Fruit fly (Drosophila melanogaster) whole organism, embryonic: Measurements from ENCODE around the gene CG9643.

Source experiments
- ATbp ChIP-seq: fragments of 200-800 bp; sonication (Bioruptor generic); optimal IDR thresholded peaks from 2 replicates; lab custom pipeline; 2017; ENCODE audit warnings: missing biosample characterization, mild to moderate bottlenecking, missing genetic modification characterization, missing genetic modification reagents
- Ada2b ChIP-seq: fragments of 200-800 bp; sonication (Bioruptor generic); IDR thresholded peaks from 2 replicates; pipeline ENCODE4 v1.3.6; 2022; ENCODE audit warnings: missing biosample characterization, missing genetic modification characterization
- Atf-2 ChIP-seq: fragments of 200-800 bp; sonication (Bioruptor generic); optimal IDR thresholded peaks from 2 replicates; lab custom pipeline; 2016; ENCODE audit warnings: missing biosample characterization, missing genetic modification characterization
- Bdp1 ChIP-seq: fragments of 200-800 bp; sonication (Bioruptor generic); optimal IDR thresholded peaks from 3 replicates; lab custom pipeline; 2016; ENCODE audit warnings: missing biosample characterization, missing genetic modification characterization
- CG13424 ChIP-seq: fragments of 200-800 bp; sonication (Bioruptor generic); optimal IDR thresholded peaks from 2 replicates; lab custom pipeline; 2019; ENCODE audit warnings: missing biosample characterization, mild to moderate bottlenecking, missing genetic modification characterization, moderate library complexity
- CG14710 ChIP-seq: fragments of 200-800 bp; sonication (Bioruptor generic); optimal IDR thresholded peaks from 3 replicates; lab custom pipeline; 2019; ENCODE audit warnings: missing biosample characterization, mild to moderate bottlenecking, missing genetic modification characterization, moderate library complexity
- CG1602 ChIP-seq: fragments of 200-800 bp; sonication (Bioruptor generic); optimal IDR thresholded peaks from 3 replicates; lab custom pipeline; 2016; ENCODE audit warnings: missing biosample characterization, missing genetic modification characterization
- CG1647 ChIP-seq: fragments of 200-800 bp; sonication (Bioruptor generic); optimal IDR thresholded peaks from 3 replicates; lab custom pipeline; 2016; ENCODE audit warnings: missing biosample characterization, missing genetic modification characterization
- CG17568 ChIP-seq: fragments of 200-800 bp; sonication (Bioruptor generic); optimal IDR thresholded peaks from 2 replicates; lab custom pipeline; 2018; ENCODE audit warnings: missing biosample characterization, mild to moderate bottlenecking, missing genetic modification characterization, moderate library complexity
- CG17912 ChIP-seq: fragments of 200-800 bp; sonication (Bioruptor generic); optimal IDR thresholded peaks from 2 replicates; lab custom pipeline; 2018; ENCODE audit warnings: missing biosample characterization, mild to moderate bottlenecking, missing genetic modification characterization
- CG18011 ChIP-seq: fragments of 200-800 bp; sonication (Bioruptor generic); optimal IDR thresholded peaks from 2 replicates; lab custom pipeline; 2017; ENCODE audit warnings: missing biosample characterization, missing genetic modification characterization, mild to moderate bottlenecking, moderate library complexity, missing genotype
- CG1832 ChIP-seq: fragments of 200-800 bp; sonication (Bioruptor generic); optimal IDR thresholded peaks from 2 replicates; lab custom pipeline; 2017; ENCODE audit warnings: missing biosample characterization, mild to moderate bottlenecking, missing genetic modification characterization, inconsistent platforms
- CG31365 ChIP-seq: fragments of 200-800 bp; sonication (Bioruptor generic); optimal IDR thresholded peaks from 2 replicates; lab custom pipeline; 2018; ENCODE audit warnings: missing biosample characterization, mild to moderate bottlenecking, missing genetic modification characterization
- CG34376 ChIP-seq: fragments of 200-800 bp; sonication (Bioruptor generic); optimal IDR thresholded peaks from 2 replicates; lab custom pipeline; 2018; ENCODE audit warnings: missing biosample characterization, mild to moderate bottlenecking, missing genetic modification characterization
- CG4707 ChIP-seq: fragments of 200-800 bp; sonication (Bioruptor generic); optimal IDR thresholded peaks from 2 replicates; lab custom pipeline; 2018; ENCODE audit warnings: missing biosample characterization, mild to moderate bottlenecking, missing genetic modification characterization, moderate library complexity
- CG4820 ChIP-seq: fragments of 200-800 bp; sonication (Bioruptor generic); optimal IDR thresholded peaks from 3 replicates; lab custom pipeline; 2016; ENCODE audit warnings: missing biosample characterization, missing genetic modification characterization
- CG6854 ChIP-seq: fragments of 200-800 bp; sonication (Bioruptor generic); optimal IDR thresholded peaks from 3 replicates; lab custom pipeline; 2017; ENCODE audit warnings: missing biosample characterization, mild to moderate bottlenecking, missing genetic modification characterization
- CG7963 ChIP-seq: fragments of 200-800 bp; sonication (Bioruptor generic); IDR thresholded peaks from 3 replicates; pipeline ENCODE4 v1.3.6; 2022; ENCODE audit warnings: missing biosample characterization, missing genetic modification characterization; ENCODE audit not compliant: partially characterized antibody
- CG8388 ChIP-seq: fragments of 200-800 bp; sonication (Bioruptor generic); optimal IDR thresholded peaks from 2 replicates; lab custom pipeline; 2019; ENCODE audit warnings: missing biosample characterization, mild to moderate bottlenecking, missing genetic modification characterization, moderate library complexity
- CG8924 ChIP-seq: fragments of 200-800 bp; optimal IDR thresholded peaks from 3 replicates; lab custom pipeline; 2019; ENCODE audit warnings: missing biosample characterization, mild to moderate bottlenecking, missing genetic modification characterization, moderate library complexity
- CHES-1-like ChIP-seq: fragments of 200-800 bp; sonication (Bioruptor generic); optimal IDR thresholded peaks from 2 replicates; lab custom pipeline; 2016; ENCODE audit warnings: missing biosample characterization, missing genetic modification characterization
- E2f2 ChIP-seq: fragments of 200-800 bp; sonication (Bioruptor generic); IDR thresholded peaks from 2 replicates; pipeline ENCODE4 v1.3.6; 2022; ENCODE audit warnings: missing biosample characterization, missing genetic modification characterization
- Ets97D ChIP-seq: fragments of 200-800 bp; sonication (Bioruptor generic); optimal IDR thresholded peaks from 3 replicates; lab custom pipeline; 2016; ENCODE audit warnings: missing biosample characterization, missing genetic modification characterization
- GATAe ChIP-seq: fragments of 200-800 bp; sonication (Bioruptor generic); conservative IDR thresholded peaks from 2 replicates; pipeline ENCODE4 v1.3.6; 2022; ENCODE audit warnings: missing biosample characterization, missing genetic modification characterization
- Gsc ChIP-seq: fragments of 200-800 bp; sonication (Bioruptor generic); IDR thresholded peaks from 2 replicates; pipeline ENCODE4 v1.3.6; 2022; ENCODE audit warnings: missing biosample characterization, missing genetic modification characterization
- H2.0 ChIP-seq: fragments of 200-800 bp; sonication (Bioruptor generic); IDR thresholded peaks from 2 replicates; pipeline ENCODE4 v1.3.6; 2022; ENCODE audit warnings: missing biosample characterization, missing genetic modification characterization
- HmgD ChIP-seq: fragments of 200-800 bp; sonication (Bioruptor generic); optimal IDR thresholded peaks from 3 replicates; lab custom pipeline; 2016; ENCODE audit warnings: missing biosample characterization, missing genetic modification characterization
- Neu2 ChIP-seq: fragments of 200-800 bp; sonication (Bioruptor generic); optimal IDR thresholded peaks from 3 replicates; lab custom pipeline; 2016; ENCODE audit warnings: missing biosample characterization, missing genetic modification characterization, borderline replicate concordance
- Poxn ChIP-seq: fragments of 200-800 bp; sonication (Bioruptor generic); IDR thresholded peaks from 2 replicates; pipeline ENCODE4 v1.3.6; 2022; ENCODE audit warnings: missing biosample characterization, missing genetic modification characterization
- ash1 ChIP-seq: fragments of 200-800 bp; sonication (Bioruptor generic); optimal IDR thresholded peaks from 2 replicates; lab custom pipeline; 2018; ENCODE audit warnings: missing biosample characterization, mild to moderate bottlenecking, missing genetic modification characterization
- br ChIP-seq: fragments of >200 bp; optimal IDR thresholded peaks from 2 replicates; lab custom pipeline; 2017
- crol ChIP-seq: fragments of 200-800 bp; sonication (Bioruptor generic); IDR thresholded peaks from 2 replicates; pipeline ENCODE4 v1.3.6; 2022; ENCODE audit warnings: missing biosample characterization, missing genetic modification characterization
- da ChIP-seq: fragments of 200-800 bp; sonication (Bioruptor generic); optimal IDR thresholded peaks from 2 replicates; lab custom pipeline; 2016; ENCODE audit warnings: missing biosample characterization, missing genetic modification characterization
- ems ChIP-seq: fragments of 200-800 bp; sonication (Bioruptor generic); optimal IDR thresholded peaks from 3 replicates; lab custom pipeline; 2016; ENCODE audit warnings: missing biosample characterization, missing genetic modification characterization
- en ChIP-seq: fragments of 200-800 bp; sonication (Bioruptor generic); optimal IDR thresholded peaks from 2 replicates; lab custom pipeline; 2016; ENCODE audit warnings: missing biosample characterization, missing genetic modification characterization
- ewg ChIP-seq: fragments of 200-800 bp; sonication (Bioruptor generic); optimal IDR thresholded peaks from 3 replicates; lab custom pipeline; 2017; ENCODE audit warnings: mild to moderate bottlenecking, missing biosample characterization, missing genetic modification reagents, missing genetic modification characterization
- ftz-f1 ChIP-seq: fragments of 200-800 bp; sonication (Bioruptor generic); optimal IDR thresholded peaks from 2 replicates; lab custom pipeline; 2016; ENCODE audit warnings: missing biosample characterization, missing genetic modification characterization
- gce ChIP-seq: fragments of 200-800 bp; sonication (Bioruptor generic); IDR thresholded peaks from 3 replicates; pipeline ENCODE4 v1.3.6; 2022; ENCODE audit warnings: missing biosample characterization, missing genetic modification characterization
- gem ChIP-seq: fragments of 200-800 bp; sonication (Bioruptor generic); optimal IDR thresholded peaks from 2 replicates; lab custom pipeline; 2019; ENCODE audit warnings: missing biosample characterization, mild to moderate bottlenecking, missing genetic modification characterization, moderate library complexity
- gsb-n ChIP-seq: fragments of 200-800 bp; sonication (Bioruptor generic); optimal IDR thresholded peaks from 3 replicates; lab custom pipeline; 2018; ENCODE audit warnings: missing biosample characterization, mild to moderate bottlenecking, missing genetic modification characterization
- hb ChIP-seq: fragments of 200-800 bp; sonication (Bioruptor generic); IDR thresholded peaks from 3 replicates; pipeline ENCODE4 v1.3.6; 2022; ENCODE audit warnings: missing biosample characterization, missing genetic modification characterization; ENCODE audit not compliant: partially characterized antibody
- mam ChIP-seq: fragments of 200-800 bp; sonication (Bioruptor generic); optimal IDR thresholded peaks from 3 replicates; lab custom pipeline; 2016; ENCODE audit warnings: missing biosample characterization, missing genetic modification characterization
- p53 ChIP-seq: fragments of 200-800 bp; sonication (Bioruptor generic); optimal IDR thresholded peaks from 2 replicates; lab custom pipeline; 2016; ENCODE audit warnings: missing biosample characterization, missing genetic modification characterization
- peb ChIP-seq: fragments of 200-800 bp; sonication (Bioruptor generic); IDR thresholded peaks from 2 replicates; pipeline ENCODE4 v1.3.6; 2022; ENCODE audit warnings: missing biosample characterization, missing genetic modification characterization
- pita ChIP-seq: fragments of 200-800 bp; sonication (Bioruptor generic); optimal IDR thresholded peaks from 2 replicates; lab custom pipeline; 2017; ENCODE audit warnings: missing biosample characterization, mild to moderate bottlenecking, missing genetic modification characterization
- scrt ChIP-seq: fragments of 200-800 bp; sonication (Bioruptor generic); optimal IDR thresholded peaks from 2 replicates; lab custom pipeline; 2018; ENCODE audit warnings: missing biosample characterization, mild to moderate bottlenecking, missing genetic modification characterization, moderate library complexity
- sd ChIP-seq: fragments of 200-800 bp; sonication (Bioruptor generic); optimal IDR thresholded peaks from 3 replicates; lab custom pipeline; 2018; ENCODE audit warnings: missing biosample characterization, mild to moderate bottlenecking, missing genetic modification characterization, moderate library complexity
- sim ChIP-seq: fragments of 200-800 bp; sonication (Bioruptor generic); IDR thresholded peaks from 2 replicates; pipeline ENCODE4 v1.3.6; 2022; ENCODE audit warnings: missing biosample characterization, missing genetic modification characterization
- slp2 ChIP-seq: fragments of 200-800 bp; sonication (Bioruptor generic); optimal IDR thresholded peaks from 2 replicates; lab custom pipeline; 2016; ENCODE audit warnings: missing biosample characterization, missing genetic modification characterization
- twi ChIP-seq: fragments of 200-800 bp; optimal IDR thresholded peaks from 2 replicates; lab custom pipeline; 2019; ENCODE audit warnings: missing biosample characterization, mild to moderate bottlenecking, missing genetic modification characterization, moderate library complexity
- zen2 ChIP-seq: fragments of 200-800 bp; sonication (Bioruptor generic); IDR thresholded peaks from 3 replicates; pipeline ENCODE4 v1.3.6; 2022; ENCODE audit warnings: missing biosample characterization, missing genetic modification characterization; ENCODE audit not compliant: partially characterized antibody

The CG9643 gene

dm6 chr2L:2976829-2977228 is 2.3 kb downstream of the CG9643 start, which contains the start of the genes CG9641 and CG3165 (continued):
- TF ChIP-seq CG1647 (GFP tag; lab: Kevin White, UChicago) (peak; percentile 84), Bdp1 (GFP tag; lab: Kevin White, UChicago) (peak; percentile 83), CG4707 (GFP tag; lab: Kevin White, UChicago) (peak; percentile 68), pita (GFP tag; lab: Kevin White, UChicago) (no peak), Atf-2 (GFP tag; lab: Kevin White, UChicago) (peak; percentile 92), CG7963 (GFP tag; lab: Robert Waterston, UW) (peak; percentile 64), ems (GFP tag; lab: Kevin White, UChicago) (peak; percentile 90), GATAe (GFP tag; lab: Robert Waterston, UW) (no peak; the same call in 1 of the 2 replicates), da (peak; percentile 63), E2f2 (peak; percentile 73), CG1602 (peak; percentile 82), Poxn (GFP tag; lab: Robert Waterston, UW) (peak; percentile 42; the same call in 1 of the 2 replicates), twi (tag; lab: Kevin White, UChicago) (peak; percentile 71), sim (GFP tag; lab: Robert Waterston, UW) (peak; percentile 21; the same call in 1 of the 2 replicates), CG4820 (GFP tag; lab: Kevin White, UChicago) (peak; percentile 90), ftz-f1 (GFP tag; lab: Kevin White, UChicago) (peak; percentile 99), CG6854 (peak; percentile 21), gem (tag; lab: Kevin White, UChicago) (no peak), Neu2 (peak; percentile 60), sd (tag; lab: Kevin White, UChicago) (peak; percentile 62), crol (GFP tag; lab: Robert Waterston, UW) (no peak), gsb-n (no peak), hb (peak; percentile 94), peb (peak; percentile 73), slp2 (GFP tag; lab: Kevin White, UChicago) (peak; percentile 82), CG8388 (peak; percentile 72), br (no peak), CHES-1-like (GFP tag; lab: Kevin White, UChicago) (peak; percentile 88), CG14710 (tag; lab: Kevin White, UChicago) (peak; percentile 96), gce (GFP tag; lab: Robert Waterston, UW) (peak; percentile 52; the same call in 1 of the 3 replicates), Gsc (no peak), CG17912 (GFP tag; lab: Kevin White, UChicago) (no peak), scrt (GFP tag; lab: Kevin White, UChicago) (peak; percentile 77), ATbp (GFP tag; lab: Kevin White, UChicago) (no peak), Ets97D (peak; percentile 86), zen2 (GFP tag; lab: Robert Waterston, UW) (peak; percentile 97), CG31365 (tag; lab: Kevin White, UChicago) (no peak), CG17568 (GFP tag; lab: Kevin White, UChicago) (no peak), CG1832 (GFP tag; lab: Kevin White, UChicago) (no peak), HmgD (GFP tag; lab: Kevin White, UChicago) (peak; percentile 72), CG18011 (GFP tag; lab: Kevin White, UChicago) (peak; percentile 48), mam (GFP tag; lab: Kevin White, UChicago) (peak; percentile 94), H2.0 (GFP tag; lab: Robert Waterston, UW) (peak; percentile 76), ewg (GFP tag; lab: Kevin White, UChicago) (peak; percentile 61), CG8924 (tag; lab: Kevin White, UChicago) (peak; percentile 82), ash1 (GFP tag; lab: Kevin White, UChicago) (no peak), p53 (GFP tag; lab: Kevin White, UChicago) (peak; percentile 72), CG13424 (tag; lab: Kevin White, UChicago) (peak; percentile 86), en (GFP tag; lab: Kevin White, UChicago) (peak; percentile 59), Ada2b (peak; percentile 72), CG34376 (peak; percentile 76)
